Fruit fly (Drosophila melanogaster) ovary, adult (tissue): ENCODE measurements around the gene MetRS-m.

Experiments used
- CG17801 ChIP-seq: fragments of 200-800 bp; optimal IDR thresholded peaks from 2 replicates; lab custom pipeline; 2019; ENCODE audit warnings: missing biosample characterization, mild to moderate bottlenecking, missing genetic modification characterization, moderate library complexity; ENCODE audit not compliant: partially characterized antibody

Gene MetRS-m

dm6 chr3R:14287980-14288379 lies 28.2 kb upstream of the MetRS-m start:
- no peak for TF ChIP-seq CG17801 (GFP tag; lab: Kevin White, UChicago)

- TF ChIP-seq CG17801 (GFP tag; lab: Kevin White, UChicago), result peak; percentile 39
These were observed 26.8 kb upstream of the MetRS-m start, which contains the start of gene trx for dm6 chr3R:14286320-14287190. Gene trx (minus strand): TSS chr3R:14286903.

- no peak for TF ChIP-seq CG17801 (GFP tag; lab: Kevin White, UChicago)
These were observed 25.5 kb upstream of the MetRS-m start for dm6 chr3R:14285059-14285953.

dm6 chr3R:14284422-14284760 lies 24.6 kb upstream of the MetRS-m start:
- TF ChIP-seq CG17801 (GFP tag; lab: Kevin White, UChicago), result no peak

dm6 chr3R:14283754-14284421 lies 24.1 kb upstream of the MetRS-m start:
- peak; percentile 91 for TF ChIP-seq CG17801 (GFP tag; lab: Kevin White, UChicago)

- TF ChIP-seq CG17801 (GFP tag; lab: Kevin White, UChicago), result no peak
These were observed 23.3 kb upstream of the MetRS-m start for dm6 chr3R:14283042-14283626.

dm6 chr3R:14282215-14283041 lies 22.6 kb upstream of the MetRS-m start:
- no peak for TF ChIP-seq CG17801 (GFP tag; lab: Kevin White, UChicago)

- TF ChIP-seq CG17801 (GFP tag; lab: Kevin White, UChicago), result no peak
These were observed 20.5 kb upstream of the MetRS-m start for dm6 chr3R:14280324-14280723.

- no peak for TF ChIP-seq CG17801 (GFP tag; lab: Kevin White, UChicago)
These were observed 19.7 kb upstream of the MetRS-m start for dm6 chr3R:14279311-14279998.

dm6 chr3R:14278523-14279303 lies 18.9 kb upstream of the MetRS-m start:
- no peak for TF ChIP-seq CG17801 (GFP tag; lab: Kevin White, UChicago)

- peak; percentile 47 for TF ChIP-seq CG17801 (GFP tag; lab: Kevin White, UChicago)
These were observed 18.2 kb upstream of the MetRS-m start for dm6 chr3R:14277894-14278522.
